Worm (Caenorhabditis elegans) whole organism, midembryonic: Measurements from ENCODE around the gene sid-5.
"Not testable (repeated sequence)": the region's sequence is repeated elsewhere in the genome, so short reads cannot be mapped to it uniquely, and the experiment has no call there.

Experiments
- T22C8.4 ChIP-seq: fragments of 200-800 bp; sonication (Bioruptor generic); IDR thresholded peaks from 2 replicates; pipeline ENCODE4 v1.3.6; 2022; ENCODE audit warnings: missing genetic modification characterization, missing compliant biosample characterization
- cog-1 ChIP-seq: sonication (generic microtip); optimal IDR thresholded peaks from 2 replicates; lab custom pipeline; 2016; ENCODE audit warnings: missing genetic modification characterization, missing compliant biosample characterization
- flt-1 ChIP-seq: fragments of 200-800 bp; sonication (Bioruptor generic); IDR thresholded peaks from 2 replicates; pipeline ENCODE4 v1.3.6; 2022; ENCODE audit warnings: missing genetic modification characterization, missing compliant biosample characterization
- klf-2 ChIP-seq: fragments of 200-800 bp; sonication (Bioruptor generic); conservative IDR thresholded peaks from 2 replicates; pipeline ENCODE4 v1.3.6; 2022; ENCODE audit warnings: missing genetic modification reagents, missing genetic modification characterization, missing compliant biosample characterization
- med-1 ChIP-seq: sonication (generic microtip); optimal IDR thresholded peaks from 2 replicates; lab custom pipeline; 2017; ENCODE audit warnings: missing genetic modification characterization, mild to moderate bottlenecking, missing compliant biosample characterization, antibody characterized with exemption, missing genetic modification reagents; ENCODE audit not compliant: insufficient read depth
- ref-1 ChIP-seq: fragments of 200-800 bp; sonication (Bioruptor generic); conservative IDR thresholded peaks from 2 replicates; pipeline ENCODE4 v1.3.6; 2022; ENCODE audit warnings: missing genetic modification reagents, missing genetic modification characterization, missing compliant biosample characterization
- tab-1 ChIP-seq: fragments of 200-800 bp; sonication (Bioruptor generic); IDR thresholded peaks from 2 replicates; pipeline ENCODE4 v1.3.6; 2022; ENCODE audit warnings: missing genetic modification characterization, missing compliant biosample characterization
- ztf-23 ChIP-seq: fragments of 200-800 bp; sonication (Bioruptor generic); IDR thresholded peaks from 2 replicates; pipeline ENCODE4 v1.3.6; 2022; ENCODE audit warnings: missing genetic modification reagents, missing genetic modification characterization, missing compliant biosample characterization
- ztf-29 ChIP-seq: fragments of 200-800 bp; sonication (Bioruptor generic); IDR thresholded peaks from 2 replicates; pipeline ENCODE4 v1.3.6; 2022; ENCODE audit warnings: missing genetic modification reagents, missing genetic modification characterization, missing compliant biosample characterization

The sid-5 gene

DNA sequence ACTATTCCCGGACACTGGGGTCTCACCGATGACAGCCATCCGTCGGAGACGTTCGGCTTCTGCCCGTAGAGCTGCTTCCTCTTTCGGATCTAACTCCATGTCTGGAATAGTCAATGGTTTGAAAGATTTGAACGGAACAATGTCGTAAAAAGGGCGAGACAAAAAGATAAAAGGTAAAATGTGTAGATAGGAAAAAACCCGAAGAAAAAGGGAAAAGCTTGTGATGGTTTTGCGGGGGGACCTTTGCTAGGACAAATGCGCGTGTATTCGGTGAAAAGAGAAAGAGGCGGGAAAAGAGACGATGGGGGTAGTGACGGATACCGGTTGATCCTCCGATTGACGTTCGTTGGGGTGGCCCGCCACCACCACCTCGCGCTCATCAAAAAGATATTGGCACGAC is 27.1 kb upstream of the sid-5 start, which contains the start of gene col-173:
TSS of gene col-173 (minus strand) at position 101 of the 400 bp plus-strand sequence.
- TF ChIP-seq klf-2 (GFP tag; lab: Robert Waterston, UW) = no peak
- no peak for TF ChIP-seq T22C8.4 (GFP tag; lab: Robert Waterston, UW)
- no peak for TF ChIP-seq ref-1 (GFP tag; lab: Robert Waterston, UW)
- no peak for TF ChIP-seq flt-1 (GFP tag; lab: Robert Waterston, UW)
- TF ChIP-seq tab-1 (GFP tag; lab: Robert Waterston, UW) = no peak
- no peak for TF ChIP-seq cog-1 (tag; lab: Kevin White, UChicago)
- no peak for TF ChIP-seq ztf-29 (GFP tag; lab: Robert Waterston, UW)
- no peak for TF ChIP-seq ztf-23
- TF ChIP-seq med-1 = no peak

DNA sequence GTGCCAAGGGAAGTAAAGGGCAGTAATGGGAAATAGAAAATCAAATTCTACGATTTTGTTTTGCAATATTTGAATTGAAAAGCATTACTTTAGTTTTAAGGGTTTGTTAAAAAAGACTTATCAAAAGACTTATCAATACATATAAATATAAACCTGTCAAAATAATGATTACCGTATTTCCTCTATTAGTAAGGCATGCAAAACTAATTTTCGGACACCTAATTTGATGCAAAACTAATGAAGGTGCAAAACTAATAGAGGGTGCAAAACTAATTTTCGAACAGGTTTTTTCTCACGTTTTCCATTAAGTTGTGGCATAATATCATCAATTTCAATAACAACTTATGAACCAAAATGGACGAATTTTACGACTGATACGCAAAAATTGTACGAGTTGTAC is 22.7 kb upstream of the sid-5 start, which contains the start of gene F41C6.6:
TSS of gene F41C6.6 (minus strand) at position 101 of the 400 bp plus-strand sequence.
- TF ChIP-seq T22C8.4 (GFP tag; lab: Robert Waterston, UW); flt-1 (GFP tag; lab: Robert Waterston, UW); cog-1 (tag; lab: Kevin White, UChicago): not testable (repeated sequence)

ce11 chrX:6884439-6884838 is 20.1 kb upstream of the sid-5 start:
- TF ChIP-seq ref-1 (GFP tag; lab: Robert Waterston, UW) = no peak
- no peak for TF ChIP-seq ztf-29 (GFP tag; lab: Robert Waterston, UW)
- TF ChIP-seq cog-1 (tag; lab: Kevin White, UChicago) = no peak
- no peak for TF ChIP-seq T22C8.4 (GFP tag; lab: Robert Waterston, UW)
- no peak for TF ChIP-seq klf-2 (GFP tag; lab: Robert Waterston, UW)
- no peak for TF ChIP-seq ztf-23
- TF ChIP-seq flt-1 (GFP tag; lab: Robert Waterston, UW) = no peak
- TF ChIP-seq med-1 = no peak

ce11 chrX:6885227-6885853 is 19.2 kb upstream of the sid-5 start, which contains the start of gene F41C6.7:
Gene F41C6.7, minus strand, starts transcription at chrX:6885277.
- TF ChIP-seq ztf-23 (no peak), T22C8.4 (GFP tag; lab: Robert Waterston, UW) (no peak), tab-1 (GFP tag; lab: Robert Waterston, UW) (no peak), flt-1 (GFP tag; lab: Robert Waterston, UW) (no peak), ztf-29 (GFP tag; lab: Robert Waterston, UW) (no peak), ref-1 (GFP tag; lab: Robert Waterston, UW) (no peak), cog-1 (tag; lab: Kevin White, UChicago) (no peak), klf-2 (GFP tag; lab: Robert Waterston, UW) (no peak), med-1 (no peak)

- no peak for TF ChIP-seq T22C8.4 (GFP tag; lab: Robert Waterston, UW)
- no peak for TF ChIP-seq ztf-23
- no peak for TF ChIP-seq ref-1 (GFP tag; lab: Robert Waterston, UW)
- no peak for TF ChIP-seq cog-1 (tag; lab: Kevin White, UChicago)
- no peak for TF ChIP-seq tab-1 (GFP tag; lab: Robert Waterston, UW)
Measured at ce11 chrX:6888208-6888607, 16.3 kb upstream of the sid-5 start.

- TF ChIP-seq klf-2 (GFP tag; lab: Robert Waterston, UW) = no peak
- TF ChIP-seq med-1 = no peak
- no peak for TF ChIP-seq ztf-29 (GFP tag; lab: Robert Waterston, UW)
- TF ChIP-seq ztf-23 = no peak
- TF ChIP-seq tab-1 (GFP tag; lab: Robert Waterston, UW) = no peak
- TF ChIP-seq flt-1 (GFP tag; lab: Robert Waterston, UW) = no peak
- TF ChIP-seq cog-1 (tag; lab: Kevin White, UChicago) = no peak
- no peak for TF ChIP-seq T22C8.4 (GFP tag; lab: Robert Waterston, UW)
- no peak for TF ChIP-seq ref-1 (GFP tag; lab: Robert Waterston, UW)
Measured at ce11 chrX:6889374-6889773, 15.1 kb upstream of the sid-5 start, which contains the start of gene unc-6. Gene unc-6, plus strand, starts transcription at chrX:6889674.

DNA sequence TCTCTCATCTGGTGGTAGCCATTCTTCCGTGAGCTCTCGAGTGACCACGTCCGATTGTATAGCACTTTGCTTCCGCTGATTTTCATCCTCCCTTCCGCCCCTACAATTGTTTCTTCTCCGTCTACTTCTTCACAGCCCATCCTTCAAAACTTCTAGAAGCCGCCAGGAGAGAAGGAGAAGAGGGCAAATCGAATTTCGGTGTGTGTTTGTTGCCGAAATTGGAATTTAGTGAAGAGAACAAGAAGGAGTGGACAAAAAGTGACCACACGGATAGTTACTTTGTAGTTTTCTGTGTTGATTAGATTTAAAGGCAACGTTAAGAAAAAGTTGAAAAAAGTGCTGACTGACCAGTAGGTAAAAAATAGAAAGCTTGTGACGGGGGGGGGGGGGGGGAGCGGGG is 11.4 kb upstream of the sid-5 start:
- TF ChIP-seq klf-2 (GFP tag; lab: Robert Waterston, UW) (no peak), cog-1 (tag; lab: Kevin White, UChicago) (no peak), flt-1 (GFP tag; lab: Robert Waterston, UW) (no peak), ztf-29 (GFP tag; lab: Robert Waterston, UW) (no peak), T22C8.4 (GFP tag; lab: Robert Waterston, UW) (no peak), ref-1 (GFP tag; lab: Robert Waterston, UW) (no peak), med-1 (no peak), tab-1 (GFP tag; lab: Robert Waterston, UW) (no peak), ztf-23 (no peak)

ce11 chrX:6894104-6894503 is 10.4 kb upstream of the sid-5 start:
- TF ChIP-seq ref-1 (GFP tag; lab: Robert Waterston, UW) = no peak
- no peak for TF ChIP-seq cog-1 (tag; lab: Kevin White, UChicago)
- no peak for TF ChIP-seq T22C8.4 (GFP tag; lab: Robert Waterston, UW)
- TF ChIP-seq med-1 = no peak
- TF ChIP-seq flt-1 (GFP tag; lab: Robert Waterston, UW) = no peak
- TF ChIP-seq ztf-29 (GFP tag; lab: Robert Waterston, UW) = no peak
- no peak for TF ChIP-seq ztf-23
- TF ChIP-seq klf-2 (GFP tag; lab: Robert Waterston, UW) = no peak
- TF ChIP-seq tab-1 (GFP tag; lab: Robert Waterston, UW) = no peak

ce11 chrX:6899848-6900247 is 4.7 kb upstream of the sid-5 start, which contains the start of gene F14B8.4:
Gene F14B8.4, minus strand, starts transcription at chrX:6899948.
- TF ChIP-seq klf-2 (GFP tag; lab: Robert Waterston, UW) (no peak), T22C8.4 (GFP tag; lab: Robert Waterston, UW) (no peak), med-1 (no peak), cog-1 (tag; lab: Kevin White, UChicago) (no peak), ref-1 (GFP tag; lab: Robert Waterston, UW) (no peak), ztf-29 (GFP tag; lab: Robert Waterston, UW) (no peak), flt-1 (GFP tag; lab: Robert Waterston, UW) (no peak), ztf-23 (no peak), tab-1 (GFP tag; lab: Robert Waterston, UW) (no peak)
